Fruit fly (Drosophila melanogaster) whole organism, embryonic: ENCODE results near the gene Sptr.

ENCODE experiments used
- Atf-2 ChIP-seq: fragments of 200-800 bp; sonication (Bioruptor generic); optimal IDR thresholded peaks from 2 replicates; lab custom pipeline; 2016; ENCODE audit warnings: missing biosample characterization, missing genetic modification characterization
- Atf3 ChIP-seq: fragments of 200-800 bp; sonication (Bioruptor generic); optimal IDR thresholded peaks from 3 replicates; lab custom pipeline; 2016; ENCODE audit warnings: missing biosample characterization, missing genetic modification characterization
- Awh ChIP-seq: fragments of 200-800 bp; sonication (Bioruptor generic); IDR thresholded peaks from 2 replicates; pipeline ENCODE4, ENCODE4 v1.3.6; 2022; ENCODE audit warnings: missing biosample characterization, missing genetic modification characterization
- BEAF-32 ChIP-seq: fragments of 200-800 bp; sonication (Bioruptor generic); optimal IDR thresholded peaks from 3 replicates; lab custom pipeline; 2017; ENCODE audit warnings: missing biosample characterization, missing genetic modification characterization, mild to moderate bottlenecking, moderate library complexity, missing genetic modification reagents
- BtbVII ChIP-seq: fragments of 200-800 bp; sonication (Bioruptor generic); optimal IDR thresholded peaks from 3 replicates; lab custom pipeline; 2017; ENCODE audit warnings: missing biosample characterization, mild to moderate bottlenecking, missing genetic modification characterization
- CG10565 ChIP-seq: fragments of 200-800 bp; sonication (Bioruptor generic); optimal IDR thresholded peaks from 3 replicates; lab custom pipeline; 2016; ENCODE audit warnings: missing biosample characterization, mild to moderate bottlenecking, missing genetic modification characterization
- CG12391 ChIP-seq: fragments of 200-800 bp; sonication (Bioruptor generic); optimal IDR thresholded peaks from 3 replicates; lab custom pipeline; 2018; ENCODE audit warnings: missing biosample characterization, mild to moderate bottlenecking, missing genetic modification characterization, moderate library complexity
- CG13424 ChIP-seq: fragments of 200-800 bp; sonication (Bioruptor generic); optimal IDR thresholded peaks from 2 replicates; lab custom pipeline; 2019; ENCODE audit warnings: missing biosample characterization, mild to moderate bottlenecking, missing genetic modification characterization, moderate library complexity
- CG18011 ChIP-seq: fragments of 200-800 bp; sonication (Bioruptor generic); optimal IDR thresholded peaks from 2 replicates; lab custom pipeline; 2017; ENCODE audit warnings: missing biosample characterization, missing genetic modification characterization, mild to moderate bottlenecking, moderate library complexity, missing genotype
- CG18262 ChIP-seq: fragments of 200-800 bp; optimal IDR thresholded peaks from 3 replicates; lab custom pipeline; 2019; ENCODE audit warnings: missing biosample characterization, mild to moderate bottlenecking, missing genetic modification characterization, moderate library complexity
- CG2116 ChIP-seq: fragments of 200-800 bp; sonication (Bioruptor generic); optimal IDR thresholded peaks from 3 replicates; lab custom pipeline; 2018; ENCODE audit warnings: missing biosample characterization, mild to moderate bottlenecking, missing genetic modification characterization
- CG2712 ChIP-seq: fragments of 200-800 bp; optimal IDR thresholded peaks from 3 replicates; lab custom pipeline; 2019; ENCODE audit warnings: missing biosample characterization, mild to moderate bottlenecking, missing genetic modification characterization, moderate library complexity
- CG3281 ChIP-seq: fragments of 200-800 bp; sonication (Bioruptor generic); optimal IDR thresholded peaks from 3 replicates; lab custom pipeline; 2017; ENCODE audit warnings: missing biosample characterization, mild to moderate bottlenecking, missing genetic modification characterization
- CG3407 ChIP-seq: fragments of 200-800 bp; sonication (Bioruptor generic); optimal IDR thresholded peaks from 2 replicates; lab custom pipeline; 2018; ENCODE audit warnings: missing biosample characterization, mild to moderate bottlenecking, missing genetic modification characterization
- CG34422 ChIP-seq: fragments of 200-800 bp; sonication (Bioruptor generic); IDR thresholded peaks from 3 replicates; pipeline ENCODE4 v1.3.6; 2022; ENCODE audit warnings: missing biosample characterization, missing genetic modification characterization
- CG3838 ChIP-seq: fragments of 200-800 bp; sonication (Bioruptor generic); optimal IDR thresholded peaks from 3 replicates; lab custom pipeline; 2016; ENCODE audit warnings: missing biosample characterization, missing genetic modification characterization
- CG5245 ChIP-seq: fragments of 200-800 bp; sonication (Bioruptor generic); optimal IDR thresholded peaks from 3 replicates; lab custom pipeline; 2016; ENCODE audit warnings: missing biosample characterization, missing genetic modification characterization
- CG6813 ChIP-seq: fragments of 200-800 bp; sonication (Bioruptor generic); optimal IDR thresholded peaks from 2 replicates; lab custom pipeline; 2017; ENCODE audit warnings: missing biosample characterization, missing genetic modification characterization, mild to moderate bottlenecking, moderate library complexity, missing genetic modification reagents
- CG9609 ChIP-seq: fragments of 200-800 bp; sonication (Bioruptor generic); optimal IDR thresholded peaks from 3 replicates; lab custom pipeline; 2016; ENCODE audit warnings: missing biosample characterization, missing genetic modification characterization
- CG9727 ChIP-seq: fragments of 200-800 bp; sonication (Bioruptor generic); optimal IDR thresholded peaks from 3 replicates; lab custom pipeline; 2017; ENCODE audit warnings: missing biosample characterization, mild to moderate bottlenecking, missing genetic modification characterization
- CG9797 ChIP-seq: fragments of 200-800 bp; sonication (Bioruptor generic); optimal IDR thresholded peaks from 3 replicates; lab custom pipeline; 2018; ENCODE audit warnings: missing biosample characterization, mild to moderate bottlenecking, missing genetic modification characterization
- CG9932 ChIP-seq: fragments of 200-800 bp; sonication (Bioruptor generic); IDR thresholded peaks from 2 replicates; pipeline ENCODE4 v1.3.6; 2022; ENCODE audit warnings: missing biosample characterization, missing genetic modification characterization
- CHES-1-like ChIP-seq: fragments of 200-800 bp; sonication (Bioruptor generic); optimal IDR thresholded peaks from 2 replicates; lab custom pipeline; 2016; ENCODE audit warnings: missing biosample characterization, missing genetic modification characterization
- Dad ChIP-seq: fragments of 200-800 bp; sonication (Bioruptor generic); optimal IDR thresholded peaks from 3 replicates; lab custom pipeline; 2016; ENCODE audit warnings: missing biosample characterization, missing genetic modification characterization
- HLHmδ ChIP-seq: fragments of 200-800 bp; sonication (Bioruptor generic); optimal IDR thresholded peaks from 2 replicates; lab custom pipeline; 2018; ENCODE audit warnings: missing biosample characterization, mild to moderate bottlenecking, missing genetic modification characterization, moderate library complexity
- Lim3 ChIP-seq: fragments of 200-800 bp; sonication (Bioruptor generic); IDR thresholded peaks from 2 replicates; pipeline ENCODE4 v1.3.6; 2022; ENCODE audit warnings: missing biosample characterization, missing genetic modification characterization
- NC2α ChIP-seq: fragments of 200-800 bp; sonication (Bioruptor generic); optimal IDR thresholded peaks from 2 replicates; lab custom pipeline; 2016; ENCODE audit warnings: missing biosample characterization, missing genetic modification characterization
- NfI ChIP-seq: fragments of 200-800 bp; sonication (Bioruptor generic); optimal IDR thresholded peaks from 3 replicates; lab custom pipeline; 2018; ENCODE audit warnings: missing biosample characterization, mild to moderate bottlenecking, missing genetic modification characterization, moderate library complexity
- Poxn ChIP-seq: fragments of 200-800 bp; sonication (Bioruptor generic); IDR thresholded peaks from 2 replicates; pipeline ENCODE4 v1.3.6; 2022; ENCODE audit warnings: missing biosample characterization, missing genetic modification characterization
- Ptx1 ChIP-seq: fragments of 200-800 bp; sonication (Bioruptor generic); IDR thresholded peaks from 2 replicates; pipeline ENCODE4 v1.3.6; 2022; ENCODE audit warnings: missing biosample characterization, missing genetic modification characterization
- Rx ChIP-seq: fragments of 200-800 bp; sonication (Bioruptor generic); IDR thresholded peaks from 2 replicates; pipeline ENCODE4 v1.3.6; 2022; ENCODE audit warnings: missing biosample characterization, missing genetic modification characterization
- bigmax ChIP-seq: fragments of 200-800 bp; sonication (Bioruptor generic); optimal IDR thresholded peaks from 2 replicates; lab custom pipeline; 2018; ENCODE audit warnings: missing biosample characterization, mild to moderate bottlenecking, missing genetic modification characterization
- btn ChIP-seq: fragments of 200-800 bp; sonication (Bioruptor generic); optimal IDR thresholded peaks from 2 replicates; lab custom pipeline; 2016; ENCODE audit warnings: missing biosample characterization, missing genetic modification characterization
- cg ChIP-seq: fragments of 200-800 bp; sonication (Bioruptor generic); optimal IDR thresholded peaks from 3 replicates; lab custom pipeline; 2019; ENCODE audit warnings: missing biosample characterization, mild to moderate bottlenecking, missing genetic modification characterization, moderate library complexity
- crp ChIP-seq, 2 experiments: fragments of 200-800 bp; sonication (Bioruptor generic); optimal IDR thresholded peaks; 2 replicates in 1 of 2; 3 replicates in 1 of 2; lab custom pipeline; 2017; ENCODE audit warnings: missing biosample characterization in 2 of 2, missing genetic modification characterization in 2 of 2, mild to moderate bottlenecking in 1 of 2, moderate library complexity in 1 of 2
- dm ChIP-seq: fragments of 200-800 bp; sonication (Bioruptor generic); optimal IDR thresholded peaks from 3 replicates; lab custom pipeline; 2016; ENCODE audit warnings: missing biosample characterization, missing genetic modification characterization
- dmrt99B ChIP-seq: fragments of 200-800 bp; sonication (Bioruptor generic); optimal IDR thresholded peaks from 2 replicates; lab custom pipeline; 2018; ENCODE audit warnings: missing biosample characterization, mild to moderate bottlenecking, missing genetic modification characterization, moderate library complexity
- emc ChIP-seq: fragments of 200-800 bp; sonication (Bioruptor generic); optimal IDR thresholded peaks from 2 replicates; lab custom pipeline; 2016; ENCODE audit warnings: missing biosample characterization, missing genetic modification characterization
- fd64A ChIP-seq: fragments of 200-800 bp; sonication (Bioruptor generic); optimal IDR thresholded peaks from 3 replicates; lab custom pipeline; 2018; ENCODE audit warnings: missing biosample characterization, mild to moderate bottlenecking, missing genetic modification characterization
- ham ChIP-seq: fragments of 200-800 bp; sonication (Bioruptor generic); IDR thresholded peaks from 2 replicates; pipeline ENCODE4 v1.3.6; 2022; ENCODE audit warnings: missing biosample characterization, missing genetic modification characterization
- lilli ChIP-seq: fragments of 200-800 bp; sonication (Bioruptor generic); optimal IDR thresholded peaks from 3 replicates; lab custom pipeline; 2016; ENCODE audit warnings: missing biosample characterization, missing genetic modification characterization
- onecut ChIP-seq: fragments of 200-800 bp; sonication (Bioruptor generic); IDR thresholded peaks from 2 replicates; pipeline ENCODE4 v1.3.6; 2022; ENCODE audit warnings: missing biosample characterization, missing genetic modification characterization
- peb ChIP-seq: fragments of 200-800 bp; sonication (Bioruptor generic); IDR thresholded peaks from 2 replicates; pipeline ENCODE4 v1.3.6; 2022; ENCODE audit warnings: missing biosample characterization, missing genetic modification characterization
- pita ChIP-seq: fragments of 200-800 bp; sonication (Bioruptor generic); optimal IDR thresholded peaks from 2 replicates; lab custom pipeline; 2017; ENCODE audit warnings: missing biosample characterization, mild to moderate bottlenecking, missing genetic modification characterization
- pros ChIP-seq: fragments of 200-800 bp; sonication (Bioruptor generic); optimal IDR thresholded peaks from 3 replicates; lab custom pipeline; 2019; ENCODE audit warnings: missing biosample characterization, mild to moderate bottlenecking, missing genetic modification characterization, moderate library complexity
- seq ChIP-seq: fragments of 200-800 bp; sonication (Bioruptor generic); IDR thresholded peaks from 2 replicates; pipeline ENCODE4 v1.3.6; 2022; ENCODE audit warnings: missing biosample characterization, missing genetic modification characterization
- ssp ChIP-seq: fragments of 200-800 bp; sonication (Bioruptor generic); IDR thresholded peaks from 2 replicates; pipeline ENCODE4 v1.3.6; 2022; ENCODE audit warnings: missing biosample characterization, missing genetic modification characterization
- trh ChIP-seq: fragments of 200-800 bp; sonication (Bioruptor generic); optimal IDR thresholded peaks from 2 replicates; lab custom pipeline; 2016; ENCODE audit warnings: missing biosample characterization, missing genetic modification characterization
- unc-4 ChIP-seq: fragments of 200-800 bp; sonication (Bioruptor generic); IDR thresholded peaks from 2 replicates; pipeline ENCODE4 v1.3.6; 2022; ENCODE audit warnings: missing biosample characterization, missing genetic modification characterization; ENCODE audit not compliant: partially characterized antibody
- zen ChIP-seq: fragments of 200-800 bp; sonication (Bioruptor generic); optimal IDR thresholded peaks from 3 replicates; lab custom pipeline; 2018; ENCODE audit warnings: missing biosample characterization, mild to moderate bottlenecking, missing genetic modification characterization, moderate library complexity

The Sptr gene

DNA sequence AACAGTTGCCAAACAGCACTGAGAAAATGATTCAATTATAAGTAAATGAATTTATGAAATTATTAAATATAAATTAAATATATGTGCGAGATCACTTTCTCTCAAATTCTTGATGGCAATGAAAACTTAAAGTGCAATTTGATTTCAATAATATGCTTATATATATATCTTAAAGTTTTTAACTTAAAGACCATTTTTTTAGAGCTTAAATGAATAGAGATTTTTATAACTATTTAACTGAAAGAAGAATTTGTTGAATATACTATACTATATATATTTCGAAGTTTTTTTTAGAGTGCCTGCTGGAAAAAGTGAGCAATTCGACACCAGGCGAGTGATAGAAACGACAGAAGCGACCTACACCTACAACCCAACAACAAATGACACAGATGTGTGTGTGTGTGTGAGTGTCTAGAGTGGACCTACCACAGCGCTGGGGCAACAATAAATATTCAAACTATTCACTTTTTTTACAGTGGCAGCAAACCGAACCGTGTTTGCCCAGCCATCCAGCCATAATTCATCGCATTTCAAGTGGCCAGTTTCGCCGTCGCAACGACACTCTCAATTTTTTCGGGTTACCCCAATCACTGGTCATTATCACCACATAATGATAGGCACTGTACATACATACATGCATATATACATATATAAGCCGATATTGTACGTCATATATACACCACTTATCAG, 19.2 kb downstream of the Sptr start (continued):
- no peak for TF ChIP-seq emc (GFP tag; lab: Kevin White, UChicago)
- TF ChIP-seq CG9609 (GFP tag; lab: Kevin White, UChicago) = no peak
- TF ChIP-seq CG9932 (GFP tag; lab: Robert Waterston, UW) = peak; percentile 40
- no peak for TF ChIP-seq lilli (GFP tag; lab: Kevin White, UChicago)
- no peak for TF ChIP-seq CG10565 (GFP tag; lab: Kevin White, UChicago)
- peak; percentile 93 for TF ChIP-seq CG18262 (tag; lab: Kevin White, UChicago)
- no peak for TF ChIP-seq fd64A (GFP tag; lab: Kevin White, UChicago)
- no peak for TF ChIP-seq trh (GFP tag; lab: Kevin White, UChicago)
- peak; percentile 75 for TF ChIP-seq dmrt99B (tag; lab: Kevin White, UChicago)
- no peak for TF ChIP-seq CG6813 (GFP tag; lab: Kevin White, UChicago)
- TF ChIP-seq CG5245 (GFP tag; lab: Kevin White, UChicago) = no peak
- no peak for TF ChIP-seq peb (GFP tag; lab: Robert Waterston, UW)
- TF ChIP-seq BEAF-32 (GFP tag; lab: Kevin White, UChicago) = peak; percentile 7
- no peak for TF ChIP-seq CG18011 (GFP tag; lab: Kevin White, UChicago)
- TF ChIP-seq Dad (GFP tag; lab: Kevin White, UChicago) = no peak
- TF ChIP-seq ssp (GFP tag; lab: Robert Waterston, UW) = no peak
- TF ChIP-seq CG3281 (GFP tag; lab: Kevin White, UChicago) = peak; percentile 24
- TF ChIP-seq CG13424 = peak; percentile 69
- TF ChIP-seq dm (GFP tag; lab: Kevin White, UChicago) = no peak
- no peak for TF ChIP-seq NC2α (GFP tag; lab: Kevin White, UChicago)
- TF ChIP-seq CG12391 (tag; lab: Kevin White, UChicago) = peak; percentile 83
- no peak for TF ChIP-seq bigmax (GFP tag; lab: Kevin White, UChicago)
- no peak for TF ChIP-seq HLHmδ (GFP tag; lab: Kevin White, UChicago)
- peak; percentile 91 for TF ChIP-seq CG2712 (tag; lab: Kevin White, UChicago)
- no peak; the same call in 2 of the 3 replicates for TF ChIP-seq CG34422 (GFP tag; lab: Robert Waterston, UW)
- TF ChIP-seq CG2116 (GFP tag; lab: Kevin White, UChicago) = peak; percentile 4
- no peak for TF ChIP-seq CHES-1-like (GFP tag; lab: Kevin White, UChicago)
- no peak for TF ChIP-seq seq (GFP tag; lab: Robert Waterston, UW)
- no peak for TF ChIP-seq Atf3 (GFP tag; lab: Kevin White, UChicago)
- TF ChIP-seq onecut = no peak
- no peak for TF ChIP-seq Rx
- TF ChIP-seq CG9797 (GFP tag; lab: Kevin White, UChicago) = no peak
- peak; percentile 11 for TF ChIP-seq BtbVII
- no peak for TF ChIP-seq Atf-2
- TF ChIP-seq CG9727 (GFP tag; lab: Kevin White, UChicago) = peak; percentile 84
- peak; percentile 73 for TF ChIP-seq zen
- TF ChIP-seq Awh (GFP tag; lab: Robert Waterston, UW) = peak; percentile 31; the same call in 1 of the 2 replicates
- TF ChIP-seq pita = no peak
- peak; percentile 67 for TF ChIP-seq Ptx1
- TF ChIP-seq ham (GFP tag; lab: Robert Waterston, UW) = no peak
- TF ChIP-seq crp (GFP tag; optimal IDR thresholded peaks at IDR 0.05; lab: Kevin White, UChicago) = no peak
- no peak for TF ChIP-seq Poxn
- TF ChIP-seq CG3407 (GFP tag; lab: Kevin White, UChicago) = no peak
- peak; percentile 54 for TF ChIP-seq cg (GFP tag; lab: Kevin White, UChicago)
- TF ChIP-seq Lim3 (GFP tag; lab: Robert Waterston, UW) = no peak
- TF ChIP-seq pros = no peak
- no peak for TF ChIP-seq unc-4
- no peak for TF ChIP-seq btn (GFP tag; lab: Kevin White, UChicago)
- no peak for TF ChIP-seq CG3838 (GFP tag; lab: Kevin White, UChicago)
- no peak for TF ChIP-seq NfI (GFP tag; lab: Kevin White, UChicago)
